Worm (Caenorhabditis elegans): ENCODE results near the gene ets-6.

DNA sequence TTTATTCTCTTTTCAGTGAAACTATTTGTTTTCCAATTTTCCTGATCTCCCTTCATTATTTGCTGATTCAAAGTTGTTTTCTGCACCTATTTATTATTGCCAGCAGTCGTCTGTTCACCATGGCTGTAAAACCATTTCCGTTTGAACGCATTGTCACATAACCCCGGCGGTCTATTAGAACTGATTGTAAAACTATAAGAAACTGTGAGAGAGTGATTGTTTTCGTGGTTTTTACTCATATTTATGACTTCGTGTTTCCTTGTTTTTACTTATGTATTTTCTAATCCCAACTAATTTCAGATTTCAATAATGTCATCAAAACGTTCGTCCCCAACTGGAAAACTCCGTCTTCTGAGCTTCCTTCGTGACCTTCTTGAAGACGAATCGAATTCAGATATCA lies 17.4 kb downstream of the ets-6 start, which contains the start of gene F19F10.1:
- TF ChIP-seq pha-4 (tag; optimal IDR thresholded peaks at IDR 0.05) = no peak
- no peak for TF ChIP-seq unc-39 (tag; optimal IDR thresholded peaks at IDR 0.05)
- TF ChIP-seq nhr-76 (tag; optimal IDR thresholded peaks at IDR 0.05) = no peak
- no peak for TF ChIP-seq unc-62 (GFP tag; optimal IDR thresholded peaks at IDR 0.05)

Measured in whole organism, mixed stage, embryonic.